Fruit fly (Drosophila melanogaster) whole organism, embryonic: ENCODE measurements around the gene Mkp3.

Experiments
- Adf1 ChIP-seq: fragments of 200-800 bp; sonication (Bioruptor generic); IDR thresholded peaks from 2 replicates; pipeline ENCODE4 v1.3.6; 2022; ENCODE audit warnings: missing biosample characterization, missing genetic modification characterization
- Atf6 ChIP-seq: fragments of 200-800 bp; sonication (Bioruptor generic); IDR thresholded peaks from 2 replicates; pipeline ENCODE4 v1.3.6; 2022; ENCODE audit warnings: missing biosample characterization, missing genetic modification characterization
- B-H1 ChIP-seq: fragments of 200-800 bp; sonication (Bioruptor generic); IDR thresholded peaks from 3 replicates; pipeline ENCODE4 v1.3.6; 2022; ENCODE audit warnings: missing biosample characterization, missing genetic modification characterization
- CG10267 ChIP-seq: fragments of 200-800 bp; sonication (Bioruptor generic); optimal IDR thresholded peaks from 2 replicates; lab custom pipeline; 2018; ENCODE audit warnings: missing biosample characterization, mild to moderate bottlenecking, missing genetic modification characterization, moderate library complexity
- CG11696 ChIP-seq: fragments of 200-800 bp; sonication (Bioruptor generic); IDR thresholded peaks from 2 replicates; pipeline ENCODE4 v1.3.6; 2022; ENCODE audit warnings: missing biosample characterization, missing genetic modification characterization
- CG14014 ChIP-seq: fragments of 200-800 bp; sonication (Bioruptor generic); IDR thresholded peaks from 2 replicates; pipeline ENCODE4 v1.3.6; 2022; ENCODE audit warnings: missing biosample characterization, missing genetic modification characterization
- CG14441 ChIP-seq: fragments of 200-800 bp; sonication (Bioruptor generic); IDR thresholded peaks from 2 replicates; pipeline ENCODE4 v1.3.6; 2022; ENCODE audit warnings: missing biosample characterization, missing genetic modification characterization
- CG15073 ChIP-seq: fragments of 200-800 bp; sonication (Bioruptor generic); optimal IDR thresholded peaks from 2 replicates; lab custom pipeline; 2016; ENCODE audit warnings: missing biosample characterization, missing genetic modification characterization
- CG15696 ChIP-seq: fragments of 200-800 bp; sonication (Bioruptor generic); optimal IDR thresholded peaks from 2 replicates; lab custom pipeline; 2019; ENCODE audit warnings: missing biosample characterization, mild to moderate bottlenecking, missing genetic modification characterization, moderate library complexity
- CG16779 ChIP-seq: fragments of 200-800 bp; sonication (Bioruptor generic); IDR thresholded peaks from 2 replicates; pipeline ENCODE4 v1.3.6; 2022; ENCODE audit warnings: missing biosample characterization, missing genetic modification characterization
- CG18262 ChIP-seq: fragments of 200-800 bp; optimal IDR thresholded peaks from 3 replicates; lab custom pipeline; 2019; ENCODE audit warnings: missing biosample characterization, mild to moderate bottlenecking, missing genetic modification characterization, moderate library complexity
- CG2129 ChIP-seq: fragments of 200-800 bp; sonication (Bioruptor generic); IDR thresholded peaks from 2 replicates; pipeline ENCODE4 v1.3.6; 2022; ENCODE audit warnings: missing biosample characterization, missing genetic modification characterization; ENCODE audit not compliant: partially characterized antibody
- CG30431 ChIP-seq: fragments of 200-800 bp; sonication (Bioruptor generic); optimal IDR thresholded peaks from 2 replicates; lab custom pipeline; 2017; ENCODE audit warnings: missing biosample characterization, missing genetic modification characterization
- CG31388 ChIP-seq: fragments of 200-800 bp; sonication (Bioruptor generic); optimal IDR thresholded peaks from 2 replicates; lab custom pipeline; 2016; ENCODE audit warnings: missing biosample characterization, missing genetic modification characterization
- CG33557 ChIP-seq: fragments of 200-800 bp; sonication (Bioruptor generic); optimal IDR thresholded peaks from 2 replicates; lab custom pipeline; 2019; ENCODE audit warnings: missing biosample characterization, mild to moderate bottlenecking, missing genetic modification characterization, moderate library complexity
- CG3407 ChIP-seq: fragments of 200-800 bp; sonication (Bioruptor generic); optimal IDR thresholded peaks from 2 replicates; lab custom pipeline; 2018; ENCODE audit warnings: missing biosample characterization, mild to moderate bottlenecking, missing genetic modification characterization
- CG6765 ChIP-seq: fragments of 200-800 bp; sonication (Bioruptor generic); optimal IDR thresholded peaks from 3 replicates; lab custom pipeline; 2017; ENCODE audit warnings: missing biosample characterization, mild to moderate bottlenecking, missing genetic modification characterization
- CG6854 ChIP-seq: fragments of 200-800 bp; sonication (Bioruptor generic); optimal IDR thresholded peaks from 3 replicates; lab custom pipeline; 2017; ENCODE audit warnings: missing biosample characterization, mild to moderate bottlenecking, missing genetic modification characterization
- CG7745 ChIP-seq: fragments of 200-800 bp; sonication (Bioruptor generic); optimal IDR thresholded peaks from 2 replicates; lab custom pipeline; 2018; ENCODE audit warnings: missing biosample characterization, mild to moderate bottlenecking, missing genetic modification characterization, moderate library complexity
- CG7928 ChIP-seq: fragments of 200-800 bp; sonication (Bioruptor generic); optimal IDR thresholded peaks from 2 replicates; lab custom pipeline; 2017; ENCODE audit warnings: missing biosample characterization, mild to moderate bottlenecking, missing genetic modification characterization
- CG8089 ChIP-seq: fragments of 200-800 bp; sonication (Bioruptor generic); optimal IDR thresholded peaks from 3 replicates; lab custom pipeline; 2016; ENCODE audit warnings: missing biosample characterization, missing genetic modification characterization
- CG9817 ChIP-seq: fragments of 200-800 bp; sonication (Bioruptor generic); optimal IDR thresholded peaks from 2 replicates; lab custom pipeline; 2018; ENCODE audit warnings: missing biosample characterization, mild to moderate bottlenecking, missing genetic modification characterization, moderate library complexity
- CrebB ChIP-seq: fragments of 200-800 bp; sonication (Bioruptor generic); optimal IDR thresholded peaks from 3 replicates; lab custom pipeline; 2018; ENCODE audit warnings: missing biosample characterization, mild to moderate bottlenecking, missing genetic modification characterization
- Dref ChIP-seq: fragments of 200-800 bp; sonication (Bioruptor generic); IDR thresholded peaks from 2 replicates; pipeline ENCODE4 v1.3.6; 2022; ENCODE audit warnings: missing biosample characterization, missing genetic modification characterization
- E2f1 ChIP-seq: fragments of 200-800 bp; sonication (Bioruptor generic); IDR thresholded peaks from 2 replicates; pipeline ENCODE4 v1.3.6; 2022; ENCODE audit warnings: missing biosample characterization, missing genetic modification characterization
- Ets97D ChIP-seq: fragments of 200-800 bp; sonication (Bioruptor generic); optimal IDR thresholded peaks from 3 replicates; lab custom pipeline; 2016; ENCODE audit warnings: missing biosample characterization, missing genetic modification characterization
- Fer3 ChIP-seq: fragments of 200-800 bp; sonication (Bioruptor generic); optimal IDR thresholded peaks from 2 replicates; lab custom pipeline; 2018; ENCODE audit warnings: missing biosample characterization, mild to moderate bottlenecking, missing genetic modification characterization, moderate library complexity
- Gsc ChIP-seq: fragments of 200-800 bp; sonication (Bioruptor generic); IDR thresholded peaks from 2 replicates; pipeline ENCODE4 v1.3.6; 2022; ENCODE audit warnings: missing biosample characterization, missing genetic modification characterization
- HLH4C ChIP-seq: fragments of 200-800 bp; sonication (Bioruptor generic); IDR thresholded peaks from 3 replicates; pipeline ENCODE4 v1.3.6; 2022; ENCODE audit warnings: missing biosample characterization, missing genetic modification characterization; ENCODE audit not compliant: partially characterized antibody
- Hey ChIP-seq: fragments of 200-800 bp; sonication (Bioruptor generic); optimal IDR thresholded peaks from 3 replicates; lab custom pipeline; 2018; ENCODE audit warnings: missing biosample characterization, mild to moderate bottlenecking, missing genetic modification characterization
- Hr39 ChIP-seq: fragments of >200 bp; optimal IDR thresholded peaks from 2 replicates; lab custom pipeline; 2017
- Myb ChIP-seq: fragments of 200-800 bp; sonication (Bioruptor generic); optimal IDR thresholded peaks from 2 replicates; lab custom pipeline; 2016; ENCODE audit warnings: missing biosample characterization, missing genetic modification characterization
- Optix ChIP-seq: fragments of 200-800 bp; sonication (Bioruptor generic); IDR thresholded peaks from 3 replicates; pipeline ENCODE4 v1.3.6; 2022; ENCODE audit warnings: missing biosample characterization, missing genetic modification characterization
- Ptx1 ChIP-seq: fragments of 200-800 bp; sonication (Bioruptor generic); IDR thresholded peaks from 2 replicates; pipeline ENCODE4 v1.3.6; 2022; ENCODE audit warnings: missing biosample characterization, missing genetic modification characterization
- Spps ChIP-seq: fragments of 200-800 bp; sonication (Bioruptor generic); optimal IDR thresholded peaks from 2 replicates; lab custom pipeline; 2018; ENCODE audit warnings: missing biosample characterization, mild to moderate bottlenecking, missing genetic modification characterization
- Sry-δ ChIP-seq: fragments of 200-800 bp; sonication (Bioruptor generic); optimal IDR thresholded peaks from 2 replicates; lab custom pipeline; 2016; ENCODE audit warnings: missing biosample characterization, missing genetic modification characterization
- az2 ChIP-seq: fragments of 200-800 bp; sonication (Bioruptor generic); optimal IDR thresholded peaks from 3 replicates; lab custom pipeline; 2016; ENCODE audit warnings: missing biosample characterization, missing genetic modification characterization
- chn ChIP-seq: fragments of 200-800 bp; sonication (Bioruptor generic); optimal IDR thresholded peaks from 2 replicates; lab custom pipeline; 2016; ENCODE audit warnings: missing biosample characterization, missing genetic modification characterization
- da ChIP-seq: fragments of 200-800 bp; sonication (Bioruptor generic); optimal IDR thresholded peaks from 2 replicates; lab custom pipeline; 2016; ENCODE audit warnings: missing biosample characterization, missing genetic modification characterization
- dmrt99B ChIP-seq: fragments of 200-800 bp; sonication (Bioruptor generic); optimal IDR thresholded peaks from 2 replicates; lab custom pipeline; 2018; ENCODE audit warnings: missing biosample characterization, mild to moderate bottlenecking, missing genetic modification characterization, moderate library complexity
- exex ChIP-seq: fragments of 200-800 bp; sonication (Bioruptor generic); optimal IDR thresholded peaks from 4 replicates; lab custom pipeline; 2018; ENCODE audit warnings: missing biosample characterization, mild to moderate bottlenecking, missing genetic modification characterization, moderate library complexity
- fru ChIP-seq: fragments of >200 bp; optimal IDR thresholded peaks from 2 replicates; lab custom pipeline; 2017
- gce ChIP-seq: fragments of 200-800 bp; sonication (Bioruptor generic); IDR thresholded peaks from 3 replicates; pipeline ENCODE4 v1.3.6; 2022; ENCODE audit warnings: missing biosample characterization, missing genetic modification characterization
- her ChIP-seq: fragments of 200-800 bp; sonication (Bioruptor generic); optimal IDR thresholded peaks from 2 replicates; lab custom pipeline; 2016; ENCODE audit warnings: missing biosample characterization, missing genetic modification characterization
- lola ChIP-seq, 3 experiments: fragments of >200 bp in 2 of 3; fragments of 200-800 bp in 1 of 3; sonication (Bioruptor generic) in 1 of 3; optimal IDR thresholded peaks; 2 replicates each; lab custom pipeline; 2017 to 2019; ENCODE audit warnings: missing biosample characterization in 3 of 3, missing genetic modification characterization in 3 of 3, mild to moderate bottlenecking in 1 of 3, moderate library complexity in 1 of 3
- slou ChIP-seq: fragments of 200-800 bp; sonication (Bioruptor generic); optimal IDR thresholded peaks from 3 replicates; lab custom pipeline; 2016; ENCODE audit warnings: missing biosample characterization, missing genetic modification characterization
- tap ChIP-seq: fragments of 200-800 bp; optimal IDR thresholded peaks from 3 replicates; lab custom pipeline; 2019; ENCODE audit warnings: missing biosample characterization, mild to moderate bottlenecking, missing genetic modification characterization, moderate library complexity
- tin ChIP-seq: fragments of 200-800 bp; sonication (Bioruptor generic); optimal IDR thresholded peaks from 3 replicates; lab custom pipeline; 2016; ENCODE audit warnings: missing biosample characterization, missing genetic modification characterization
- twi ChIP-seq: fragments of 200-800 bp; optimal IDR thresholded peaks from 2 replicates; lab custom pipeline; 2019; ENCODE audit warnings: missing biosample characterization, mild to moderate bottlenecking, missing genetic modification characterization, moderate library complexity
- vvl ChIP-seq: fragments of 200-800 bp; sonication (Bioruptor generic); IDR thresholded peaks from 2 replicates; pipeline ENCODE4 v1.3.6; 2022; ENCODE audit warnings: missing biosample characterization, missing genetic modification characterization
- wek ChIP-seq: fragments of 200-800 bp; sonication (Bioruptor generic); optimal IDR thresholded peaks from 3 replicates; lab custom pipeline; 2018; ENCODE audit warnings: missing biosample characterization, mild to moderate bottlenecking, missing genetic modification characterization, moderate library complexity

Gene Mkp3

dm6 chr3L:19033154-19033811 is 52.9 kb downstream of the Mkp3 start (continued):
- TF ChIP-seq CG33557 (peak; percentile 91), vvl (GFP tag; lab: Robert Waterston, UW) (peak; percentile 82), tap (tag; lab: Kevin White, UChicago) (peak; percentile 57), CG2129 (GFP tag; lab: Robert Waterston, UW) (no peak), tin (GFP tag; lab: Kevin White, UChicago) (peak; percentile 69), Spps (tag; lab: Kevin White, UChicago) (peak; percentile 87), CG30431 (peak; percentile 66), CG10267 (peak; percentile 82), lola (GFP tag; optimal IDR thresholded peaks at IDR 0.05; lab: Kevin White, UChicago) (peak in 1 of 3 experiments; percentile 91), CG6854 (no peak), Myb (no peak), Fer3 (tag; lab: Kevin White, UChicago) (peak; percentile 46), gce (peak; percentile 78), twi (peak; percentile 97), CG7745 (peak; percentile 43), CG15073 (GFP tag; lab: Kevin White, UChicago) (no peak), CG9817 (tag; lab: Kevin White, UChicago) (peak; percentile 6), CG7928 (GFP tag; lab: Kevin White, UChicago) (no peak), Gsc (GFP tag; lab: Robert Waterston, UW) (no peak), az2 (GFP tag; lab: Kevin White, UChicago) (peak; percentile 81), her (GFP tag; lab: Kevin White, UChicago) (no peak), CG31388 (GFP tag; lab: Kevin White, UChicago) (no peak), wek (no peak), fru (lab: Kevin White, UChicago) (no peak), CrebB (tag; lab: Kevin White, UChicago) (peak; percentile 10), exex (tag; lab: Kevin White, UChicago) (no peak), B-H1 (0 out of 3 replicates have a peak, but pooled peaks have one; percentile 38), CG14014 (peak; percentile 28; the same call in 1 of the 2 replicates), CG6765 (GFP tag; lab: Kevin White, UChicago) (no peak), Hr39 (lab: Kevin White, UChicago) (no peak), dmrt99B (tag; lab: Kevin White, UChicago) (peak; percentile 72), CG15696 (tag; lab: Kevin White, UChicago) (peak; percentile 96), Ptx1 (peak; percentile 62), CG14441 (GFP tag; lab: Robert Waterston, UW) (no peak), Atf6 (peak; percentile 26; the same call in 1 of the 2 replicates), chn (GFP tag; lab: Kevin White, UChicago) (peak; percentile 11), Optix (peak; percentile 51; the same call in 1 of the 3 replicates), Hey (no peak), Dref (GFP tag; lab: Robert Waterston, UW) (no peak), Adf1 (GFP tag; lab: Robert Waterston, UW) (no peak), Ets97D (GFP tag; lab: Kevin White, UChicago) (no peak), CG18262 (tag; lab: Kevin White, UChicago) (peak; percentile 93), CG8089 (GFP tag; lab: Kevin White, UChicago) (no peak), Sry-δ (no peak), slou (GFP tag; lab: Kevin White, UChicago) (no peak), E2f1 (GFP tag; lab: Robert Waterston, UW) (no peak), CG3407 (peak; percentile 57), da (GFP tag; lab: Kevin White, UChicago) (no peak), CG16779 (GFP tag; lab: Robert Waterston, UW) (no peak), CG11696 (GFP tag; lab: Robert Waterston, UW) (peak; percentile 43; the same call in 1 of the 2 replicates), HLH4C (GFP tag; lab: Robert Waterston, UW) (no peak)
